Fruit fly (Drosophila melanogaster): ENCODE measurements around the gene Smyd5.

Gene Smyd5

DNA sequence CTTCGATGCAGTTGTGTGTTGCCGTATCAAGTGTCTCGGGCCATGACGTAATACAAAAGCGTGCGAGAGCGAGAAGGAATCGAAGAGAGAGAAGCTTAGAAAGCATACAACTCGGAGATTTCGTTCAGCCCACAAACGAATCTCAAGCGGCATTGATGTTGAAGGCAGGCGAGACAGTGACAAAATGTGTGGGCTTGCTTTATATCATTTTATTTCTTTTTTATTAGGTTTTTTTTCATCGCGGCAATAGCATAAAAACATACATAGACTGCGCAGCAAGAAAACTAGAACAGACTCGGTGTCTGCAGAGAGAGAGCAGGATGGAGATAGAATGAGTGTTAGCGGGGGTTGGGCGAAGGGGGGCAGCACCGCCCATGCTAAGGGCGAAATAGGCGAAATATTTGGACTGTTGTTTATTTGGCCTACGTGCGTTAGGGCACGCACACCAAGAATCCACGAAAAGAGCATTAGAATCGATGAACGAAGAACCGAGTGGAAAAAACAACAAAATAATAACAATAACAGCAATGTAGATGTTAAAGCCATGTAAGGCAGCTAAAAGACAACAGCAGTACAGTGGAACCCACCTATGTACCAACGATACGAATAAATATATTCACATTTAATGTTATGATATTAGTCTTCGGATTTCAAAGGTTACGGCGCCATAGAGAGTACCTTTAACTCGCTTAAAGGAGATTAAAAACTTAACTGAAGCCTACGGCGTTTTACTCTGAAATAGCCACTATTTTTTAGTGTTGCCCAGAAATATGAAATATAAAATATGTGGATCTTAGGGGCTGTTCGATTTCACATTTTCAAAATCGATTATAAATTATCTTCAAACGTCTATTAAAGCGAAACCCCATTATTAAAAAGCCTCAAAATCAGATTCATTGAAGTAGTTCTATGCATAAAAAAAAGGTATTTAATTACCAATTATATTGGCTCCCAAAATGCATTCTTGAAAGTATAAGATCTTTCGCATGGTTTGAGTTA, 30.9 kb downstream of the Smyd5 start:
- TF ChIP-seq Myc (optimal IDR thresholded peaks at IDR 0.05) (no peak), psq (optimal IDR thresholded peaks at IDR 0.05) (no peak), insv (optimal IDR thresholded peaks at IDR 0.05) (no peak), h (optimal IDR thresholded peaks at IDR 0.05) (no peak), ttk (optimal IDR thresholded peaks at IDR 0.05) (no peak), Sin3A (optimal IDR thresholded peaks at IDR 0.05) (no peak)

DNA sequence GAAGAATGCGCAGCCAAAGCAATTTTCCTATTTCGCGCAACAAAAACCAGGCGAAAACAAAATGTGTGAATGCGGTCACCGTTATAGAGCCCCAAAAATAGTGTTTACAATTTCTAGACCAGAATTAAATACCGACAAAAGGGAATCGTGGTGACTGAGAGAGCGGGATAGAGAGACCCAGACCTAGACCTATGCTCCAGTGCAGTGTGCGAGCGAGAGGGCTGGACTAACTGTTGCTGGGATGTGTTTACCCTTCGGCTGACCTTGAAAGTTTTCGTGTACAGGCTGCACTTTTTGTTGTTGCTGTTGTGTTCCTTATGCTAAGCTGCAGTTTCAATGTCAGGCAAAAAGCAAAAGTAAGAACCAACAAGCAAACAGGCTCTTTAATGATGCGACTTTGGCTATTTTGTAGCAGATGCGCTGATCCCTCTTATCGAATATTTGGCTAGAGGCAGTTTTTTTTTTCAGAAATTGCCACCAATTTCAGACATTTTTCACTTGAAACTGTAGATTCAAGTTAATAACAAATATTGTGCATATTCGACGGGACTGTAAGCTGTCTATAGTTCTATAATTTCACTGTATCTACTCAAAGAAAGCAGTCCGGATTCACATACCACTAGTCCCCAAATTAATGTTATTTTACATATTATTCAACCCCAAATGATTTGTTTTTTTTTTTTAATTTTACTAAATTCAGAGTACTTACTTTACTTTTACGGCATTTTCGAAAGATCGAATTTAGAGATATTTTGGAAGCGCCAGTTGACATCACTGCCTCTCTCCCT, 31.8 kb downstream of the Smyd5 start:
- TF ChIP-seq psq (optimal IDR thresholded peaks at IDR 0.05) (no peak), h (optimal IDR thresholded peaks at IDR 0.05) (no peak)

DNA sequence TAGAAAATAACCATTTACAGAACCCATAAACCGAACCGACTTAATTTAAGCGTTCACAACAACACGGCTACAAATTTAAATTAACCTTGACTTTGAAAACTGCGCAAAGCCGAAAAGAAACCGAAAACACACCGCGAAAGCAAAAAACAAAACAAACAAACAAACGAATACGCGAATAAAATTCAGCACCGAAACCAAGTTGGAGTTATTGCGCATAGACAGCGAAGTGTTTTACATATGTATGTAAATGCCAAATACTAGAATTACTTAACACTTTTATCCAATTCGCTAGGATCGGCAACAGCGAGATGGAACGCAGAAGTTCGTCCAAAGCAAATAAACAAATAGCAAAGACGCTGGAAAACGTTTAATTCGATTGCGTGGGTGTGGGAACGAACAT, 32.9 kb downstream of the Smyd5 start:
- TF ChIP-seq psq (optimal IDR thresholded peaks at IDR 0.05) (no peak), Sin3A (optimal IDR thresholded peaks at IDR 0.05) (no peak), ttk (optimal IDR thresholded peaks at IDR 0.05) (no peak), Myc (optimal IDR thresholded peaks at IDR 0.05) (no peak), h (optimal IDR thresholded peaks at IDR 0.05) (no peak), insv (optimal IDR thresholded peaks at IDR 0.05) (no peak)

DNA sequence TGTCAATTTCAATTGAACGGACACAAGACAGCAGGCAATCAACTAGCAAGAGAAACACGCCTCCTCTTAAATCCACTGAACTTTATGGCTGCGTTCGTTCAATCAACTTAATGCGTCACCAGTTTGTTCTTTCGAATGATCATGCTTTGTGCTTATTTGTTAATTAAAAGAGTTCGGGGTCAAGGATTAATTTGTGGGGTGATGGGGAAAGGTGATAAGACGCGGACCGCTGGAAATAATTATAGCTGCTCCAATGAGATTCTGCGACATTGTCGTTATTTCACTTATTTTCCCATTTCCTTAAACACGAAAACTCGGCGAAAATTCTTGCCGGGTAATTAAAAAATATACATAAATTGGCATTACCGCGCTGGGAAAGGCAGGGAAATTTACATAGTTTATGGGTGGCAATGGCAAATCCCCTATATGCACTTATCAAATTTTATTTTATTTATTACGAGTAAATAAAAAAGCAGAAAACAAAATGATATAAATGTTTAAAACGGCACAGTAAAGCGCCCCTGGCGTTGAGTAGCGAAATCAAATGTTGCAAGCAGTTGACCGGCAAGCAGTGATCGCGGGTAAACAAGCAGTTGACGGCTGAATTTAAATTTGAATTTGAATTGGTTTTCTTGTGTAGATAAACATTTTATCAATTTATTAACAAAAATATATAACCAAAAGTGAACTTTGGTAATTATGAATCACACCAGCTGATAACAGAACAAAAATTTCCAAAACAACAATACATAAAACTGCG, 34.0 kb downstream of the Smyd5 start:
- TF ChIP-seq insv (optimal IDR thresholded peaks at IDR 0.05) (no peak), Myc (optimal IDR thresholded peaks at IDR 0.05) (no peak), psq (optimal IDR thresholded peaks at IDR 0.05) (no peak), ttk (optimal IDR thresholded peaks at IDR 0.05) (no peak), h (optimal IDR thresholded peaks at IDR 0.05) (peak; percentile 78), Sin3A (optimal IDR thresholded peaks at IDR 0.05) (no peak)

DNA sequence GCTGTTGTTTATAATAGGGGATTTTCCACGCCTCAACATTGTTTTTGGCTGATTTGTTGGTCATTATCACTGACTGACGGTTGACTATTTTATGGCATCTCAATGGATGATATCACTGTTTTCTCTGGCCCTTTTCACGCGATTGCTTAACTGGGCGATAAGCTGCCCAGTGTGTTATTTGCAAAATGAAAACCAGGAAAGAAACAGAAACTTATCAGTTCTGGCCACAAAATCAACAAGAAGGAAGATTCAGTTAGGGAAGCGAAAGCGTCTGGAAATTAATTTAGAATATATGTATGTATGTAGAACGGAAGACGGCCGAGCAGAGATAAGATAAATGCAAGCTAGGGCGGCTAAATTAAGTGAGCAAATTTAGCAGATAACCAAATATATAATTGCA, 36.6 kb downstream of the Smyd5 start:
- TF ChIP-seq Sin3A (optimal IDR thresholded peaks at IDR 0.05) = no peak
- no peak for TF ChIP-seq h (optimal IDR thresholded peaks at IDR 0.05)
- TF ChIP-seq psq (optimal IDR thresholded peaks at IDR 0.05) = no peak
- no peak for TF ChIP-seq ttk (optimal IDR thresholded peaks at IDR 0.05)
- TF ChIP-seq Myc (optimal IDR thresholded peaks at IDR 0.05) = no peak
- no peak for TF ChIP-seq insv (optimal IDR thresholded peaks at IDR 0.05)

DNA sequence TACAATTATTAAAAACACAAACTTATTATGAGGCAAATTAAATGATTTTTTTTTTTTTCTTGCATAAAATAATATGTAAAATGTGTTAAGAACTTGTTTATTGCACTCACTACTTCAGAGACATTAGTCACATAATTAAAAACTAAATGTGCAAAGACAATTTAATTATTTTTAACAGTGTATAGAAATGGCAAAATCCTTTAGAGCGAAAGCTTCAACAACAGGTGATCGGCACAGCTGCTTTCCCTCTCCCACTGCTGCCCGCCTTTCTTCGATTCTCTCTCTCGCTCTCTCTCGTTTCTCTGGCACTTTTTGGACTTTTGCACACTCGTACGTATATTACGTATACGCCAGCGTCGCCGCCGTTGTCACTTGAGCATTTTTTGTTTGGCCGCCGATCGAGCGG, 38.2 kb downstream of the Smyd5 start:
- TF ChIP-seq insv (optimal IDR thresholded peaks at IDR 0.05) (no peak), Sin3A (optimal IDR thresholded peaks at IDR 0.05) (no peak), psq (optimal IDR thresholded peaks at IDR 0.05) (no peak), Myc (optimal IDR thresholded peaks at IDR 0.05) (no peak), h (optimal IDR thresholded peaks at IDR 0.05) (no peak), ttk (optimal IDR thresholded peaks at IDR 0.05) (no peak)

DNA sequence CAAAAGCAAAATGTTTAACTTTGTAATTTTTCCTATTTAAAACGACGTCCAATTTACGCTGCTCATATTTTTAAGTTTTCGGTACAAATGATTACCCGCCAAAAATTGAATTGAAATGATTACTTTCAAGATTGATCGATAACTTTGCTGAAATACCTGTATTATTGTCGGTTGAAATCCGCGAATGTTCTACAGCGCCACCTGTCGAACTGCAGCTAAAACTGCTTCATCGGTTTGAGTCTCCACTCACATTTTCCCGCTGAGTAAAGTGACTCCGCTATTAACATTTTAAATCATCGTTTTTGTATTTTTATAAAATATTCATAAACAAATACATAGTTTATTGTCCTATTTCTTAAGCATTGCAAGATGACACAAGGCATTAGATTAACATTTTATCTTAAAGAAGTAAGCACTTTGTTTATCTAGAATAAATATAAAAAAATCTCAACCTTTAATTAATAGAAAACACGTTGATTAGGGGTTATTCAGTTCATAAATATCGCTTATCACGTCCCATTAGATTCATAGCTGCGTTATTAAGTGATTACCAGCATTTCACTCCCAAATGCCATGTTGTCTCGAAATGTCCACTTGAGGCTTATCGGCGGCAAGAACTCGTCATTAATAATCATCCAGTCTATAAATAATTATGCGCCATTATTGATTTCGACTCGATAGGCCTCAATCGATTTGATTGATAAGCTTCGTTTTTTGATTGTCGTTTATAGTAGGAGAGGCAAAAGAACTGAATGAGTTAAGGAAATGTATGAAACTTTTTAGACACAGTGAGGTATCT, 38.8 kb downstream of the Smyd5 start:
- TF ChIP-seq insv (optimal IDR thresholded peaks at IDR 0.05) (no peak), psq (optimal IDR thresholded peaks at IDR 0.05) (no peak), h (optimal IDR thresholded peaks at IDR 0.05) (no peak), Sin3A (optimal IDR thresholded peaks at IDR 0.05) (no peak), ttk (optimal IDR thresholded peaks at IDR 0.05) (no peak), Myc (optimal IDR thresholded peaks at IDR 0.05) (no peak)

DNA sequence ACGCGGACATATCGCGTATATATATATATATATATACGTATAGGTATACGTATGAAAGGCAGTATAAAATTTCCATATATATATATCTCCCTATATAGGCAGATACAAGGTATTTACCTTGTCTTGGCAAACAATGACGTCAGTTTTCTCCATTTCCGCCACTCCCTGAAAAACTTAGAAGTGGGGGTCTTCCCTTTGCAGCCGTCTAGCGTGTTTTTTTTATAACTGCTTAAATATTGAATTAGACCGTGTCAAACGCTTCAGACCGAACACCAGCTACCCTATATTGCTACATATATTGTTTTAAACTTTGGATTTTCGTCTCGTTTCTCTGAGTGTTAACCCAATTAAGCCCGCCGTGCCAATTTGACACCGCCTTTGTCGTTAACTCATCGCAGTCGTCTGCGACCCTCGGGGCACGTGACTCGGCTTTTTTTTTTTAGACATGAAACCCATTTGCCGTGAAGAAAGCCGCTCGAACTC, 41.9 kb downstream of the Smyd5 start:
- no peak for TF ChIP-seq ttk (optimal IDR thresholded peaks at IDR 0.05)
- no peak for TF ChIP-seq insv (optimal IDR thresholded peaks at IDR 0.05)
- TF ChIP-seq h (optimal IDR thresholded peaks at IDR 0.05) = no peak
- no peak for TF ChIP-seq Sin3A (optimal IDR thresholded peaks at IDR 0.05)
- no peak for TF ChIP-seq Myc (optimal IDR thresholded peaks at IDR 0.05)
- TF ChIP-seq psq (optimal IDR thresholded peaks at IDR 0.05) = no peak

DNA sequence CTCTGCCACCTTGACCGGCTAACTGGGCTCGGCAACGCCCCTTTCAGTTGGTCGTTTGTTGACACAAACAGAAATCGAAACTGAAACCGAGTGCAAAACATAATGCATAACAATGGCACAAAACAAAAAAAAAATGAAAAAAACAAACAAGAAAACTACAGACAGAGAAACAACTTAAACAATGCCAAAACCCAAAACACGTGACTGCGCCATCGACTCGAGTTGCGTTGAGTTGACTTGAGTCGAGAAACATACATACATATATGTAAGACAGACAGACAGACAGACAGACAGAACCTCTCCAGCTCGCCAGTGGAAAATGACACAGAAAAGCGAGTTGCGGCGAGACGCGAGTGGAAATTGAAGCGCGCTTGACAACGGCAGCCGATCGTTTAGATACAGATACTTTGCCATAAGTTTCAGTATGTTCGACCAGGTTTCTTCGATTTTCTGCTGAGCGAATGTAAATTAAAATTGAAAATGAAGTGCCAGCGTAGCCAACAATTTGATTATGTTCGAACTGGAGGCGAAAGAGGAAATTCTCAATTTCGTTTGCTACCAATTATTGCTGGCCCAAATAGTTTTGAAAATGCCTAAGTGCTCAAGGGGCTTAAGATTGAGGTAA, 49.0 kb downstream of the Smyd5 start:
- TF ChIP-seq insv (optimal IDR thresholded peaks at IDR 0.05) (no peak), psq (optimal IDR thresholded peaks at IDR 0.05) (no peak), Sin3A (optimal IDR thresholded peaks at IDR 0.05) (no peak), h (optimal IDR thresholded peaks at IDR 0.05) (no peak), ttk (optimal IDR thresholded peaks at IDR 0.05) (no peak), Myc (optimal IDR thresholded peaks at IDR 0.05) (no peak)

DNA sequence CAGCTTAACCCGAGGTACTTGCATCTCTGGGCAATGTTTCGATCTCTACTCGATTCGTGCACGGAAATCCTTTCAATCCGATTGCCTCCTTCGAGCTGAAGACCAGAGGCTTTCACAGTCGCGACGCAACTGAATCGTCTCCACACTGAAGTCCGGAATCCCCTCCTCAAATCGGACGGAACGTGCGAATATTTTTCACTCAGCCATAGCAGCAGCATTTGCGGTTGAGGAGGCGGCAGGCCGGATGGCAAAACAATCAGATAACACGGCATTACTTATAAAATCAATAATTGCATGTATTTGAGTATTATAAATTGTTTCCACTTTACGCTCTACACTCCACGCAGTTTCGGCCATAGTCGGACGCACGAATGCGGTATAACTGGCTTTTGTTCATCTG, 50.5 kb downstream of the Smyd5 start, which contains the start of gene Snmp1:
Snmp1 (minus strand) TSS at position 101 of the 400 bp plus-strand sequence.
- TF ChIP-seq psq (optimal IDR thresholded peaks at IDR 0.05) = no peak

Measured in Kc167 (cell line).